Fruit fly (Drosophila melanogaster) whole organism, embryonic: ENCODE results near the gene GluProRS.

ENCODE experiments used
- ATbp ChIP-seq: fragments of 200-800 bp; sonication (Bioruptor generic); optimal IDR thresholded peaks from 2 replicates; lab custom pipeline; 2017; ENCODE audit warnings: missing biosample characterization, mild to moderate bottlenecking, missing genetic modification characterization, missing genetic modification reagents
- Aef1 ChIP-seq: fragments of 200-800 bp; sonication (Bioruptor generic); IDR thresholded peaks from 3 replicates; pipeline ENCODE4 v1.3.6; 2022; ENCODE audit warnings: missing biosample characterization, missing genetic modification characterization
- Bdp1 ChIP-seq: fragments of 200-800 bp; sonication (Bioruptor generic); optimal IDR thresholded peaks from 3 replicates; lab custom pipeline; 2016; ENCODE audit warnings: missing biosample characterization, missing genetic modification characterization
- CG10959 ChIP-seq: fragments of 200-800 bp; sonication (Bioruptor generic); IDR thresholded peaks from 2 replicates; pipeline ENCODE4 v1.3.6; 2022; ENCODE audit warnings: missing biosample characterization, missing genetic modification characterization
- CG11696 ChIP-seq: fragments of 200-800 bp; sonication (Bioruptor generic); IDR thresholded peaks from 2 replicates; pipeline ENCODE4 v1.3.6; 2022; ENCODE audit warnings: missing biosample characterization, missing genetic modification characterization
- CG12391 ChIP-seq: fragments of 200-800 bp; sonication (Bioruptor generic); optimal IDR thresholded peaks from 3 replicates; lab custom pipeline; 2018; ENCODE audit warnings: missing biosample characterization, mild to moderate bottlenecking, missing genetic modification characterization, moderate library complexity
- CG13123 ChIP-seq: fragments of 200-800 bp; sonication (Bioruptor generic); optimal IDR thresholded peaks from 2 replicates; lab custom pipeline; 2016; ENCODE audit warnings: missing biosample characterization, missing genetic modification characterization
- CG14441 ChIP-seq: fragments of 200-800 bp; sonication (Bioruptor generic); IDR thresholded peaks from 2 replicates; pipeline ENCODE4 v1.3.6; 2022; ENCODE audit warnings: missing biosample characterization, missing genetic modification characterization
- CG14667 ChIP-seq: fragments of 200-800 bp; sonication (Bioruptor generic); IDR thresholded peaks from 2 replicates; pipeline ENCODE4 v1.3.6; 2022; ENCODE audit warnings: missing biosample characterization, missing genetic modification characterization
- CG15479 ChIP-seq: fragments of 200-800 bp; sonication (Bioruptor generic); optimal IDR thresholded peaks from 3 replicates; lab custom pipeline; 2019; ENCODE audit warnings: missing biosample characterization, mild to moderate bottlenecking, missing genetic modification characterization, moderate library complexity
- CG15514 ChIP-seq: fragments of 200-800 bp; sonication (Bioruptor generic); optimal IDR thresholded peaks from 3 replicates; lab custom pipeline; 2017; ENCODE audit warnings: missing biosample characterization, missing genetic modification characterization, mild to moderate bottlenecking, moderate library complexity, missing genetic modification reagents
- CG16813 ChIP-seq: fragments of 200-800 bp; sonication (Bioruptor generic); IDR thresholded peaks from 3 replicates; pipeline ENCODE4 v1.3.6; 2022; ENCODE audit warnings: missing biosample characterization, missing genetic modification characterization; ENCODE audit not compliant: partially characterized antibody
- CG18619 ChIP-seq: fragments of 200-800 bp; sonication (Bioruptor generic); optimal IDR thresholded peaks from 3 replicates; lab custom pipeline; 2017; ENCODE audit warnings: missing biosample characterization, mild to moderate bottlenecking, missing genetic modification characterization
- CG4424 ChIP-seq: fragments of 200-800 bp; sonication (Bioruptor generic); optimal IDR thresholded peaks from 3 replicates; lab custom pipeline; 2016; ENCODE audit warnings: missing biosample characterization, missing genetic modification characterization
- CG4617 ChIP-seq: fragments of 200-800 bp; sonication (Bioruptor generic); optimal IDR thresholded peaks from 3 replicates; lab custom pipeline; 2016; ENCODE audit warnings: missing biosample characterization, missing genetic modification characterization, borderline replicate concordance
- CG6813 ChIP-seq: fragments of 200-800 bp; sonication (Bioruptor generic); optimal IDR thresholded peaks from 2 replicates; lab custom pipeline; 2017; ENCODE audit warnings: missing biosample characterization, missing genetic modification characterization, mild to moderate bottlenecking, moderate library complexity, missing genetic modification reagents
- CG6854 ChIP-seq: fragments of 200-800 bp; sonication (Bioruptor generic); optimal IDR thresholded peaks from 3 replicates; lab custom pipeline; 2017; ENCODE audit warnings: missing biosample characterization, mild to moderate bottlenecking, missing genetic modification characterization
- Deaf1 ChIP-seq: fragments of 200-800 bp; optimal IDR thresholded peaks from 3 replicates; lab custom pipeline; 2019; ENCODE audit warnings: missing biosample characterization, mild to moderate bottlenecking, missing genetic modification characterization, moderate library complexity
- Dek ChIP-seq: fragments of 200-800 bp; sonication (Bioruptor generic); optimal IDR thresholded peaks from 3 replicates; lab custom pipeline; 2019; ENCODE audit warnings: missing biosample characterization, mild to moderate bottlenecking, missing genetic modification characterization, moderate library complexity
- E2f1 ChIP-seq: fragments of 200-800 bp; sonication (Bioruptor generic); IDR thresholded peaks from 2 replicates; pipeline ENCODE4 v1.3.6; 2022; ENCODE audit warnings: missing biosample characterization, missing genetic modification characterization
- Fer1 ChIP-seq: fragments of 200-800 bp; sonication (Bioruptor generic); optimal IDR thresholded peaks from 2 replicates; lab custom pipeline; 2017; ENCODE audit warnings: missing biosample characterization, mild to moderate bottlenecking, missing genetic modification characterization
- HLH3B ChIP-seq: fragments of 200-800 bp; sonication (Bioruptor generic); IDR thresholded peaks from 2 replicates; pipeline ENCODE4 v1.3.6; 2022; ENCODE audit warnings: missing biosample characterization, missing genetic modification characterization
- HLHmδ ChIP-seq: fragments of 200-800 bp; sonication (Bioruptor generic); optimal IDR thresholded peaks from 2 replicates; lab custom pipeline; 2018; ENCODE audit warnings: missing biosample characterization, mild to moderate bottlenecking, missing genetic modification characterization, moderate library complexity
- Jarid2 ChIP-seq: fragments of 200-800 bp; sonication (Bioruptor generic); optimal IDR thresholded peaks from 3 replicates; lab custom pipeline; 2017; ENCODE audit warnings: mild to moderate bottlenecking, missing biosample characterization, missing genetic modification reagents, missing genetic modification characterization
- MESR4 ChIP-seq: fragments of 200-800 bp; sonication (Bioruptor generic); optimal IDR thresholded peaks from 2 replicates; lab custom pipeline; 2018; ENCODE audit warnings: missing biosample characterization, mild to moderate bottlenecking, missing genetic modification characterization, moderate library complexity
- NfI ChIP-seq: fragments of 200-800 bp; sonication (Bioruptor generic); optimal IDR thresholded peaks from 3 replicates; lab custom pipeline; 2018; ENCODE audit warnings: missing biosample characterization, mild to moderate bottlenecking, missing genetic modification characterization, moderate library complexity
- Ptx1 ChIP-seq: fragments of 200-800 bp; sonication (Bioruptor generic); IDR thresholded peaks from 2 replicates; pipeline ENCODE4 v1.3.6; 2022; ENCODE audit warnings: missing biosample characterization, missing genetic modification characterization
- Ravus ChIP-seq: fragments of 200-800 bp; sonication (Bioruptor generic); IDR thresholded peaks from 2 replicates; pipeline ENCODE4 v1.3.6; 2022; ENCODE audit warnings: missing biosample characterization, missing genetic modification characterization
- Rfx ChIP-seq: fragments of 200-800 bp; sonication (Bioruptor generic); IDR thresholded peaks from 2 replicates; pipeline ENCODE4 v1.3.6; 2022; ENCODE audit warnings: missing biosample characterization, missing genetic modification characterization
- YL-1 ChIP-seq: fragments of 200-800 bp; sonication (Bioruptor generic); optimal IDR thresholded peaks from 3 replicates; lab custom pipeline; 2017; ENCODE audit warnings: missing biosample characterization, mild to moderate bottlenecking, missing genetic modification characterization
- abd-A ChIP-seq: fragments of 200-800 bp; sonication (Bioruptor generic); optimal IDR thresholded peaks from 3 replicates; lab custom pipeline; 2019; ENCODE audit warnings: missing biosample characterization, mild to moderate bottlenecking, missing genetic modification characterization, moderate library complexity
- bbx ChIP-seq: fragments of 200-800 bp; sonication (Bioruptor generic); IDR thresholded peaks from 2 replicates; pipeline ENCODE4 v1.3.6; 2022; ENCODE audit warnings: missing biosample characterization, missing genetic modification characterization; ENCODE audit not compliant: partially characterized antibody
- corto ChIP-seq: fragments of 200-800 bp; sonication (Bioruptor generic); optimal IDR thresholded peaks from 2 replicates; lab custom pipeline; 2016; ENCODE audit warnings: missing biosample characterization, mild to moderate bottlenecking, missing genetic modification characterization, moderate library complexity
- dati ChIP-seq: fragments of 200-800 bp; sonication (Bioruptor generic); IDR thresholded peaks from 2 replicates; pipeline ENCODE4 v1.3.6; 2022; ENCODE audit warnings: missing biosample characterization, missing genetic modification characterization
- dysf ChIP-seq: fragments of 200-800 bp; sonication (Bioruptor generic); IDR thresholded peaks from 3 replicates; pipeline ENCODE4 v1.3.6; 2022; ENCODE audit warnings: missing biosample characterization, missing genetic modification characterization
- fu2 ChIP-seq: fragments of 200-800 bp; sonication (Bioruptor generic); optimal IDR thresholded peaks from 2 replicates; lab custom pipeline; 2016; ENCODE audit warnings: missing biosample characterization, missing genetic modification characterization
- grau ChIP-seq: fragments of 200-800 bp; optimal IDR thresholded peaks from 3 replicates; lab custom pipeline; 2019; ENCODE audit warnings: missing biosample characterization, mild to moderate bottlenecking, missing genetic modification characterization, moderate library complexity
- gsb ChIP-seq: fragments of 200-800 bp; sonication (Bioruptor generic); IDR thresholded peaks from 2 replicates; pipeline ENCODE4 v1.3.6; 2022; ENCODE audit warnings: missing biosample characterization, missing genetic modification characterization
- her ChIP-seq: fragments of 200-800 bp; sonication (Bioruptor generic); optimal IDR thresholded peaks from 2 replicates; lab custom pipeline; 2016; ENCODE audit warnings: missing biosample characterization, missing genetic modification characterization
- lbe ChIP-seq: fragments of 200-800 bp; sonication (Bioruptor generic); optimal IDR thresholded peaks from 2 replicates; lab custom pipeline; 2016; ENCODE audit warnings: missing biosample characterization, mild to moderate bottlenecking, missing genetic modification characterization
- lmd ChIP-seq: fragments of 200-800 bp; sonication (Bioruptor generic); IDR thresholded peaks from 2 replicates; pipeline ENCODE4 v1.3.6; 2022; ENCODE audit warnings: missing biosample characterization, missing genetic modification characterization
- luna ChIP-seq: fragments of 200-800 bp; sonication (Bioruptor generic); optimal IDR thresholded peaks from 2 replicates; lab custom pipeline; 2016; ENCODE audit warnings: missing biosample characterization, missing genetic modification characterization
- nerfin-1 ChIP-seq: fragments of 200-800 bp; sonication (Bioruptor generic); optimal IDR thresholded peaks from 3 replicates; lab custom pipeline; 2019; ENCODE audit warnings: missing biosample characterization, mild to moderate bottlenecking, missing genetic modification characterization, moderate library complexity
- pan ChIP-seq, 4 experiments: fragments of >200 bp in 3 of 4; fragments of 200-800 bp in 1 of 4; sonication (Bioruptor generic) in 1 of 4; optimal IDR thresholded peaks in 3 of 4; IDR thresholded peaks in 1 of 4; 2 replicates each; pipeline versions ENCODE4 v1.3.6 to Lab custom; 2017 to 2022; ENCODE audit warnings: missing biosample characterization in 2 of 4, missing genetic modification characterization in 2 of 4, mixed read lengths in 1 of 4
- peb ChIP-seq: fragments of 200-800 bp; sonication (Bioruptor generic); IDR thresholded peaks from 2 replicates; pipeline ENCODE4 v1.3.6; 2022; ENCODE audit warnings: missing biosample characterization, missing genetic modification characterization
- pfk ChIP-seq: fragments of 200-800 bp; sonication (Bioruptor generic); optimal IDR thresholded peaks from 2 replicates; lab custom pipeline; 2018; ENCODE audit warnings: missing biosample characterization, mild to moderate bottlenecking, missing genetic modification characterization, moderate library complexity
- ttk ChIP-seq: fragments of 200-800 bp; sonication (Bioruptor generic); IDR thresholded peaks from 2 replicates; pipeline ENCODE4 v2.1.2; 2022; ENCODE audit warnings: missing biosample characterization, missing genetic modification characterization
- unpg ChIP-seq: fragments of 200-800 bp; sonication (Bioruptor generic); optimal IDR thresholded peaks from 3 replicates; lab custom pipeline; 2018; ENCODE audit warnings: missing biosample characterization, mild to moderate bottlenecking, missing genetic modification characterization, moderate library complexity

GluProRS gene

DNA sequence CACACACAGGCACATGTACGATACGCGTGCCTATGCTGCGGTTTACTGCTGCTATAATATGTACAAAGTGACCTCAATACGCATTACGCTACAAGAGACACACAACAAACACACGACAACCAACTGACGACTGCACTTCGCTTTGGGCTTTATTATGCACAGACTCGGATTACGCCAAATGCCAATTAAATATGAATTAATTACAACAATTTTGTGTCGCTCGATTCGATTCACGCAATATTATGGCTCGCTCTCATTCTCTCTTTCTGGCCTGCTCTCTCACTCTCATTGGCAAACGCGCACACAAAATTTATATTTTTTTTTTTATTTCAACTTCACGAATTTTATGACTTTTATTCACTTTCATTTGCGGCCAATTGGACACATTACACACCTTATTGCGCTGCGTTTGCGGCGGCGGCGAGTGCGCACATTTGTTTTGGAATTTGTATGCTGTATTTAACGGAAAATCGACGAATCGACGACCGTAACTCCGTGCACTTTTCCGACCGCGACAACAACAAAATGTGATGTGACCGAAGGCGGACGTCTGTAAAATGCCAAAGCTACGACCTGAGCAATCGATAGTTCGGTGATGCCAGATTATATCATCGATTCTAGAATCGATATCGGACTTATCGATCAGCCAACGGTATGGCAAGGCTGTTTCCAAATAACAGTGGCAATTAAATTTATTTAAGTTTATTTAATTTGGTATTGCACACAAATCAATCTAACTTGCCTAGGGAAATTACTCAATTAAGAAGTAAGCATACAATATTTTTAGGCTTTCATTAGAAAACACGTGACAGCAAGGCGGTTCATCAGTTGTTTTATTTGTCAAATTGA is 35.5 kb downstream of the GluProRS start, which contains the start of the genes sba and CG31141 (continued):
- TF ChIP-seq grau (peak; percentile 21), corto (GFP tag; lab: Kevin White, UChicago) (no peak), E2f1 (GFP tag; lab: Robert Waterston, UW) (no peak), HLHmδ (peak; percentile 38), Ptx1 (GFP tag; lab: Robert Waterston, UW) (no peak), Fer1 (GFP tag; lab: Kevin White, UChicago) (peak; percentile 48), CG15479 (GFP tag; lab: Kevin White, UChicago) (peak; percentile 75), bbx (GFP tag; lab: Robert Waterston, UW) (peak; percentile 94), Deaf1 (tag; lab: Kevin White, UChicago) (peak; percentile 72), CG14667 (no peak), gsb (GFP tag; lab: Robert Waterston, UW) (no peak), CG14441 (GFP tag; lab: Robert Waterston, UW) (no peak), Dek (tag; lab: Kevin White, UChicago) (peak; percentile 24), Aef1 (GFP tag; lab: Robert Waterston, UW) (peak; percentile 69), fu2 (GFP tag; lab: Kevin White, UChicago) (no peak), CG6813 (GFP tag; lab: Kevin White, UChicago) (no peak), YL-1 (GFP tag; lab: Kevin White, UChicago) (peak; percentile 74), peb (no peak), ATbp (no peak), CG16813 (GFP tag; lab: Robert Waterston, UW) (peak; percentile 87), Bdp1 (GFP tag; lab: Kevin White, UChicago) (no peak), unpg (peak; percentile 10), dysf (GFP tag; lab: Robert Waterston, UW) (no peak), CG4617 (GFP tag; lab: Kevin White, UChicago) (peak; percentile 58), lmd (GFP tag; lab: Robert Waterston, UW) (no peak), nerfin-1 (tag; lab: Kevin White, UChicago) (peak; percentile 90), Rfx (peak; percentile 40; the same call in 1 of the 2 replicates), luna (no peak), MESR4 (GFP tag; lab: Kevin White, UChicago) (peak; percentile 71), pfk (no peak), dati (GFP tag; lab: Robert Waterston, UW) (no peak), CG4424 (no peak), Ravus (GFP tag; lab: Robert Waterston, UW) (no peak), CG11696 (GFP tag; lab: Robert Waterston, UW) (no peak), abd-A (tag; lab: Kevin White, UChicago) (no peak), her (GFP tag; lab: Kevin White, UChicago) (peak; percentile 31), CG12391 (tag; lab: Kevin White, UChicago) (peak; percentile 29), CG13123 (no peak), Jarid2 (peak; percentile 90), NfI (GFP tag; lab: Kevin White, UChicago) (no peak), lbe (GFP tag; lab: Kevin White, UChicago) (no peak), CG15514 (GFP tag; lab: Kevin White, UChicago) (peak; percentile 71), ttk (GFP tag; lab: Robert Waterston, UW) (no peak), CG10959 (GFP tag; lab: Robert Waterston, UW) (no peak), pan (optimal IDR thresholded peaks at IDR 0.05; lab: Kevin White, UChicago) (no peak), pan (GFP tag; optimal IDR thresholded peaks at IDR 0.05 in 1 of 2, IDR thresholded peaks at IDR 0.05 in 1 of 2) (no peak), HLH3B (GFP tag; lab: Robert Waterston, UW) (no peak), CG18619 (GFP tag; lab: Kevin White, UChicago) (peak; percentile 21), CG6854 (GFP tag; lab: Kevin White, UChicago) (peak; percentile 26)
